Worm (Caenorhabditis elegans) whole organism, L3 larva: ENCODE measurements around the gene F38B6.7.

Experiments
- R02D3.7 ChIP-seq: fragments of 150-350 bp; optimal IDR thresholded peaks from 2 replicates; lab custom pipeline; 2014; ENCODE audit warnings: missing biosample characterization, missing genetic modification characterization
- aly-2 ChIP-seq: fragments of 150-350 bp; optimal IDR thresholded peaks from 2 replicates; lab custom pipeline; 2014; ENCODE audit warnings: missing biosample characterization, missing genetic modification characterization
- ama-1 ChIP-seq: fragments of 150-350 bp; optimal IDR thresholded peaks from 2 replicates; lab custom pipeline; 2018
- ceh-16 ChIP-seq: sonication (generic microtip); optimal IDR thresholded peaks from 2 replicates; lab custom pipeline; 2017; ENCODE audit warnings: missing biosample characterization, missing genetic modification characterization
- ceh-9 ChIP-seq: sonication (generic microtip); optimal IDR thresholded peaks from 2 replicates; lab custom pipeline; 2018; ENCODE audit warnings: missing biosample characterization, missing genetic modification characterization
- egl-27 ChIP-seq: sonication (generic microtip); optimal IDR thresholded peaks from 4 replicates; lab custom pipeline; 2017; ENCODE audit warnings: missing biosample characterization, missing genetic modification reagents, missing genetic modification characterization
- elt-3 ChIP-seq, 3 experiments: fragments of 150-350 bp in 1 of 3; sonication (generic microtip) in 2 of 3; optimal IDR thresholded peaks; 2 replicates in 2 of 3; 4 replicates in 1 of 3; lab custom pipeline; 2014 to 2017; ENCODE audit warnings: missing biosample characterization in 3 of 3, missing genetic modification characterization in 3 of 3
- lin-39 ChIP-seq: fragments of 150-350 bp; optimal IDR thresholded peaks from 2 replicates; lab custom pipeline; 2018; ENCODE audit warnings: missing biosample characterization, missing genetic modification reagents, missing genetic modification characterization
- nhr-11 ChIP-seq: fragments of 150-350 bp; optimal IDR thresholded peaks from 2 replicates; lab custom pipeline; 2014; ENCODE audit warnings: missing biosample characterization, missing genetic modification characterization
- nhr-237 ChIP-seq: fragments of 150-350 bp; optimal IDR thresholded peaks from 2 replicates; lab custom pipeline; 2014; ENCODE audit warnings: missing biosample characterization, missing genetic modification characterization
- nhr-76 ChIP-seq: fragments of 150-350 bp; sonication (generic microtip); optimal IDR thresholded peaks from 5 replicates; lab custom pipeline; 2014; ENCODE audit warnings: missing biosample characterization, missing genetic modification characterization
- unc-62 ChIP-seq: fragments of 150-350 bp; sonication (generic microtip); optimal IDR thresholded peaks from 4 replicates; lab custom pipeline; 2014; ENCODE audit warnings: missing biosample characterization, missing genetic modification reagents, missing genetic modification characterization
- ztf-11 ChIP-seq: fragments of 150-350 bp; optimal IDR thresholded peaks from 2 replicates; lab custom pipeline; 2014; ENCODE audit warnings: missing biosample characterization, missing genetic modification characterization

ce11 chrX:6671717-6672116 is 26.4 kb downstream of the F38B6.7 start:
- TF ChIP-seq nhr-11 (no peak), ceh-9 (tag; lab: Kevin White, UChicago) (no peak), ceh-16 (tag; lab: Kevin White, UChicago) (no peak), aly-2 (tag; lab: Kevin White, UChicago) (no peak), R02D3.7 (no peak), nhr-237 (tag; lab: Kevin White, UChicago) (no peak), egl-27 (tag; lab: Kevin White, UChicago) (no peak), nhr-76 (tag; lab: Kevin White, UChicago) (no peak), elt-3 (tag; optimal IDR thresholded peaks at IDR 0.05; lab: Kevin White, UChicago) (no peak), unc-62 (GFP tag; lab: Kevin White, UChicago) (no peak), ama-1 (lab: Kevin White, UChicago) (no peak), ztf-11 (tag; lab: Kevin White, UChicago) (no peak), lin-39 (no peak)
